Fruit fly (Drosophila melanogaster) whole organism, pupa: Measurements from ENCODE around the gene tnc.

Experiments
- CG10348 ChIP-seq: fragments of 200-800 bp; sonication (Bioruptor generic); IDR thresholded peaks from 2 replicates; pipeline ENCODE4 v1.3.6; 2022; ENCODE audit warnings: missing biosample characterization, missing genetic modification characterization
- CG12605 ChIP-seq: fragments of 200-800 bp; sonication (Bioruptor generic); IDR thresholded peaks from 2 replicates; pipeline ENCODE4 v1.3.6; 2022; ENCODE audit warnings: missing biosample characterization, missing genetic modification characterization
- CG13204 ChIP-seq: fragments of 200-800 bp; sonication (Bioruptor generic); optimal IDR thresholded peaks from 2 replicates; lab custom pipeline; 2018; ENCODE audit warnings: missing biosample characterization, mild to moderate bottlenecking, missing genetic modification characterization, moderate library complexity
- CG14655 ChIP-seq: fragments of 200-800 bp; sonication (Bioruptor generic); optimal IDR thresholded peaks from 3 replicates; lab custom pipeline; 2017; ENCODE audit warnings: mild to moderate bottlenecking, missing biosample characterization, missing genetic modification reagents, missing genetic modification characterization
- CG15710 ChIP-seq: fragments of 200-800 bp; sonication (Bioruptor generic); optimal IDR thresholded peaks from 2 replicates; lab custom pipeline; 2018; ENCODE audit warnings: missing biosample characterization, mild to moderate bottlenecking, missing genetic modification characterization, moderate library complexity
- CG17806 ChIP-seq: fragments of 200-800 bp; sonication (Bioruptor generic); optimal IDR thresholded peaks from 2 replicates; lab custom pipeline; 2018; ENCODE audit warnings: missing biosample characterization, mild to moderate bottlenecking, missing genetic modification characterization, moderate library complexity
- CG32121 ChIP-seq: fragments of 200-800 bp; sonication (Bioruptor generic); IDR thresholded peaks from 2 replicates; pipeline ENCODE4 v1.3.6; 2022; ENCODE audit warnings: missing biosample characterization, missing genetic modification characterization
- CG34367 ChIP-seq: fragments of 200-800 bp; sonication (Bioruptor generic); optimal IDR thresholded peaks from 2 replicates; lab custom pipeline; 2018; ENCODE audit warnings: missing biosample characterization, mild to moderate bottlenecking, missing genetic modification characterization
- CG4496 ChIP-seq: fragments of 200-800 bp; sonication (Bioruptor generic); IDR thresholded peaks from 3 replicates; pipeline ENCODE4 v1.3.6; 2022; ENCODE audit warnings: missing biosample characterization, missing genetic modification characterization
- CG8159 ChIP-seq: fragments of 200-800 bp; sonication (Bioruptor generic); optimal IDR thresholded peaks from 3 replicates; lab custom pipeline; 2018; ENCODE audit warnings: missing biosample characterization, mild to moderate bottlenecking, missing genetic modification characterization, moderate library complexity
- CG8301 ChIP-seq: fragments of 200-800 bp; sonication (Bioruptor generic); optimal IDR thresholded peaks from 2 replicates; lab custom pipeline; 2018; ENCODE audit warnings: missing biosample characterization, mild to moderate bottlenecking, missing genetic modification characterization
- CG9948 ChIP-seq: fragments of 200-800 bp; sonication (Bioruptor generic); optimal IDR thresholded peaks from 2 replicates; lab custom pipeline; 2018; ENCODE audit warnings: missing biosample characterization, mild to moderate bottlenecking, missing genetic modification characterization, moderate library complexity
- D1 ChIP-seq: fragments of 200-800 bp; sonication (Bioruptor generic); optimal IDR thresholded peaks from 2 replicates; lab custom pipeline; 2018; ENCODE audit warnings: missing biosample characterization, mild to moderate bottlenecking, missing genetic modification characterization, moderate library complexity
- EcR ChIP-seq: fragments of 200-800 bp; sonication (Bioruptor generic); optimal IDR thresholded peaks from 3 replicates; lab custom pipeline; 2019; ENCODE audit warnings: missing biosample characterization, missing genetic modification characterization, mild to moderate bottlenecking, moderate library complexity, missing genetic modification reagents
- Ets98B ChIP-seq: fragments of 200-800 bp; sonication (Bioruptor generic); IDR thresholded peaks from 2 replicates; pipeline ENCODE4 v1.3.6; 2022; ENCODE audit warnings: missing biosample characterization, missing genetic modification characterization
- Pif1A ChIP-seq: fragments of 200-800 bp; sonication (Bioruptor generic); optimal IDR thresholded peaks from 3 replicates; lab custom pipeline; 2016; ENCODE audit warnings: missing biosample characterization, missing genetic modification characterization
- Pif1B ChIP-seq: fragments of 200-800 bp; sonication (Bioruptor generic); optimal IDR thresholded peaks from 3 replicates; lab custom pipeline; 2016; ENCODE audit warnings: missing biosample characterization, missing genetic modification characterization
- Snoo ChIP-seq: fragments of 200-800 bp; sonication (Bioruptor generic); optimal IDR thresholded peaks from 3 replicates; lab custom pipeline; 2017; ENCODE audit warnings: missing biosample characterization, mild to moderate bottlenecking, missing genetic modification characterization, inconsistent platforms
- fd96Ca ChIP-seq: fragments of 200-800 bp; sonication (Bioruptor generic); IDR thresholded peaks from 3 replicates; pipeline ENCODE4 v1.3.6; 2022; ENCODE audit warnings: missing biosample characterization, missing genetic modification characterization
- gl ChIP-seq: fragments of 200-800 bp; sonication (Bioruptor generic); optimal IDR thresholded peaks from 2 replicates; lab custom pipeline; 2018; ENCODE audit warnings: missing biosample characterization, mild to moderate bottlenecking, missing genetic modification characterization
- rn ChIP-seq: fragments of 200-800 bp; sonication (Bioruptor generic); IDR thresholded peaks from 2 replicates; pipeline ENCODE4 v1.3.6; 2022; ENCODE audit warnings: missing biosample characterization, missing genetic modification characterization

Gene tnc

dm6 chr3R:25066856-25067255 is 82.7 kb downstream of the tnc start:
- TF ChIP-seq Pif1B (no peak), gl (no peak), CG34367 (tag; lab: Kevin White, UChicago) (no peak), CG10348 (GFP tag; lab: Robert Waterston, UW) (no peak), CG8159 (tag; lab: Kevin White, UChicago) (no peak), CG12605 (GFP tag; lab: Robert Waterston, UW) (no peak), D1 (tag; lab: Kevin White, UChicago) (no peak), Pif1A (GFP tag; lab: Kevin White, UChicago) (no peak), CG17806 (tag; lab: Kevin White, UChicago) (no peak), CG14655 (no peak), rn (GFP tag; lab: Robert Waterston, UW) (no peak), CG15710 (tag; lab: Kevin White, UChicago) (no peak), EcR (no peak), CG8301 (tag; lab: Kevin White, UChicago) (no peak), Ets98B (GFP tag; lab: Robert Waterston, UW) (no peak), CG13204 (no peak), CG32121 (no peak), Snoo (tag; lab: Kevin White, UChicago) (no peak), CG9948 (tag; lab: Kevin White, UChicago) (no peak)

DNA sequence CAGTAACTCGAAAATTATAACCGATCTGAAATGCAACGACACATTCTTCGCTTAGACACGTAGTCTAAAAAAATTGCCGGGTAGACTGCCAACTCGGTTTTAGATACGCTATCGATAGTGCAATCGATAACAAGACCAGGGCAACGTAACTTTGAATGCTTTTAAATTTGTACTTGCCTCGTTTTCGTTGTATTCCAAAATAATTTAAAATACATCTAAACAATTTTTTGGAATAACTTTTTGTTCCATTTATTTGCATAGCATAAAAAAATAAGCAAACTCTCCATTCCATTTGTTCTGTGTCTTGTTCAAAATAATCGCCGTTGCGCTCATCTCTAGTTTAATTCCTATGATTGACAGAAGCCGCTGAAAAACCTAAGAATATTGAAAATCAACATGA is 85.4 kb downstream of the tnc start, which contains the start of the genes Stt3B and CG11839:
TSS of gene Stt3B (minus strand) at position 69 of the 400 bp plus-strand sequence.
TSS of gene CG11839 (plus strand) at position 359 of the 400 bp plus-strand sequence.
- TF ChIP-seq fd96Ca (GFP tag; lab: Robert Waterston, UW), result no peak
- TF ChIP-seq CG14655, result no peak
- no peak for TF ChIP-seq Pif1B
- TF ChIP-seq CG32121, result peak; percentile 42; the same call in 1 of the 2 replicates
- TF ChIP-seq CG13204, result no peak
- peak; percentile 28 for TF ChIP-seq CG17806 (tag; lab: Kevin White, UChicago)
- TF ChIP-seq CG8159 (tag; lab: Kevin White, UChicago), result no peak
- no peak for TF ChIP-seq CG34367 (tag; lab: Kevin White, UChicago)
- no peak for TF ChIP-seq D1 (tag; lab: Kevin White, UChicago)
- no peak for TF ChIP-seq EcR
- no peak for TF ChIP-seq CG8301 (tag; lab: Kevin White, UChicago)
- TF ChIP-seq rn (GFP tag; lab: Robert Waterston, UW), result no peak
- TF ChIP-seq CG10348 (GFP tag; lab: Robert Waterston, UW), result no peak
- no peak; the same call in 2 of the 3 replicates for TF ChIP-seq CG4496 (GFP tag; lab: Robert Waterston, UW)
- peak; percentile 53 for TF ChIP-seq CG15710 (tag; lab: Kevin White, UChicago)
- TF ChIP-seq CG9948 (tag; lab: Kevin White, UChicago), result no peak
- peak; percentile 21 for TF ChIP-seq Snoo (tag; lab: Kevin White, UChicago)

dm6 chr3R:25070871-25071270 is 86.7 kb downstream of the tnc start, which contains the start of gene CG11836:
TSS of gene CG11836 (plus strand) at chr3R:25071126.
- TF ChIP-seq Ets98B (GFP tag; lab: Robert Waterston, UW) (no peak), CG32121 (no peak), CG13204 (no peak), CG17806 (tag; lab: Kevin White, UChicago) (no peak), Snoo (tag; lab: Kevin White, UChicago) (no peak), Pif1A (GFP tag; lab: Kevin White, UChicago) (no peak), D1 (tag; lab: Kevin White, UChicago) (no peak)
